Worm (Caenorhabditis elegans) whole organism, early embryonic: Measurements from ENCODE around the gene ceh-40.

Source experiments
- B0310.2 ChIP-seq: sonication (generic microtip); optimal IDR thresholded peaks from 2 replicates; lab custom pipeline; 2016; ENCODE audit warnings: mild to moderate bottlenecking, missing genetic modification characterization, missing compliant biosample characterization
- F13C5.2 ChIP-seq: sonication (generic microtip); optimal IDR thresholded peaks from 2 replicates; lab custom pipeline; 2017; ENCODE audit warnings: mild to moderate bottlenecking, missing genetic modification characterization, inconsistent platforms, missing compliant biosample characterization
- aly-1 ChIP-seq: sonication (generic microtip); optimal IDR thresholded peaks from 2 replicates; lab custom pipeline; 2016; ENCODE audit warnings: missing genetic modification characterization, missing compliant biosample characterization
- ama-1 ChIP-seq: fragments of 150-350 bp; optimal IDR thresholded peaks from 2 replicates; lab custom pipeline; 2014
- ceh-13 ChIP-seq: fragments of 200-800 bp; sonication (Bioruptor generic); optimal IDR thresholded peaks from 2 replicates; lab custom pipeline; 2018; ENCODE audit warnings: mild to moderate bottlenecking, missing genetic modification characterization, missing compliant biosample characterization
- ceh-36 ChIP-seq: sonication (generic microtip); optimal IDR thresholded peaks from 2 replicates; lab custom pipeline; 2016; ENCODE audit warnings: missing genetic modification characterization, inconsistent platforms, missing compliant biosample characterization
- ets-7 ChIP-seq: sonication (generic microtip); optimal IDR thresholded peaks from 2 replicates; lab custom pipeline; 2016; ENCODE audit warnings: missing genotype, missing genetic modification characterization, missing compliant biosample characterization
- flt-1 ChIP-seq: fragments of 200-800 bp; sonication (Bioruptor generic); IDR thresholded peaks from 2 replicates; pipeline ENCODE4 v1.3.6; 2022; ENCODE audit warnings: missing genetic modification characterization, missing compliant biosample characterization
- hnd-1 ChIP-seq: sonication (generic microtip); optimal IDR thresholded peaks from 2 replicates; lab custom pipeline; 2016; ENCODE audit warnings: missing genetic modification characterization, missing compliant biosample characterization
- pes-1 ChIP-seq: fragments of 200-800 bp; sonication (Bioruptor generic); IDR thresholded peaks from 2 replicates; pipeline ENCODE4 v1.3.6; 2022; ENCODE audit warnings: missing genetic modification reagents, missing genetic modification characterization, missing compliant biosample characterization
- scrt-1 ChIP-seq: fragments of 200-800 bp; sonication (Bioruptor generic); IDR thresholded peaks from 2 replicates; pipeline ENCODE4 v1.3.6; 2022; ENCODE audit warnings: missing genetic modification characterization, missing compliant biosample characterization
- sea-1 ChIP-seq: fragments of 200-800 bp; sonication (Bioruptor generic); conservative IDR thresholded peaks from 2 replicates; pipeline ENCODE4 v1.3.6; 2022; ENCODE audit warnings: missing genetic modification characterization, missing compliant biosample characterization
- tra-4 ChIP-seq: sonication (generic microtip); optimal IDR thresholded peaks from 2 replicates; lab custom pipeline; 2017; ENCODE audit warnings: missing genetic modification characterization, missing compliant biosample characterization

DNA sequence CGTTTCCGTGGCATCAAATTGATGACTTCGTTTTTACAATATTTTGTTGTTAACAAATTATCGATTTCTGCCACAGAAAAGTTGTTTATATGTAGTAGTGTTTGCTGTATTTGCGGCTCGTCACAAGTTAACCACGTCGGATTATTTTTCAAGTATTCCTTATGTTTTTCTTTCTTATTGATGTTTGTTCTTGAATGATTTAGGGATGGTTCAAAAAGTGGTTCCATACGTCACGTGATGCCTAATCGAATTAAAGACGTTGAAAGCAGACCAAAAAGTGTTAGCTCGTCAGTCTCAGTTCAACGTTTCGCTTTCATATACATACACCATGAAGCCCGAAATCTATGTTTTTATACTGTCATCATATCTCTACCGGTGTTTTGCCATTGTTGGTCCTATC lies 35.1 kb downstream of the ceh-40 start, which contains the start of gene lips-2:
- TF ChIP-seq ceh-36 (no peak), ets-7 (tag; lab: Kevin White, UChicago) (no peak), ama-1 (lab: Kevin White, UChicago) (no peak), aly-1 (tag; lab: Kevin White, UChicago) (no peak), pes-1 (GFP tag; lab: Robert Waterston, UW) (no peak), tra-4 (tag; lab: Kevin White, UChicago) (no peak), F13C5.2 (tag; lab: Kevin White, UChicago) (no peak), scrt-1 (GFP tag; lab: Robert Waterston, UW) (no peak), sea-1 (GFP tag; lab: Robert Waterston, UW) (no peak), flt-1 (no peak), hnd-1 (no peak), B0310.2 (tag; lab: Kevin White, UChicago) (no peak), ceh-13 (GFP tag; lab: Kevin White, UChicago) (no peak)
